Worm (Caenorhabditis elegans) whole organism, L3 larva: ENCODE data around the gene his-42.

Experiments
- R02D3.7 ChIP-seq: fragments of 150-350 bp; optimal IDR thresholded peaks from 2 replicates; lab custom pipeline; 2014; ENCODE audit warnings: missing biosample characterization, missing genetic modification characterization
- ceh-16 ChIP-seq: sonication (generic microtip); optimal IDR thresholded peaks from 2 replicates; lab custom pipeline; 2017; ENCODE audit warnings: missing biosample characterization, missing genetic modification characterization
- ceh-9 ChIP-seq: sonication (generic microtip); optimal IDR thresholded peaks from 2 replicates; lab custom pipeline; 2018; ENCODE audit warnings: missing biosample characterization, missing genetic modification characterization
- pha-4 ChIP-seq: fragments of 150-350 bp; optimal IDR thresholded peaks from 2 replicates; lab custom pipeline; 2014; ENCODE audit warnings: missing biosample characterization, missing genetic modification reagents, missing genetic modification characterization
- skn-1 ChIP-seq: fragments of 150-350 bp; optimal IDR thresholded peaks from 2 replicates; lab custom pipeline; 2014; ENCODE audit warnings: missing biosample characterization, missing genetic modification characterization
- unc-39 ChIP-seq: sonication (generic microtip); optimal IDR thresholded peaks from 4 replicates; lab custom pipeline; 2017; ENCODE audit warnings: missing biosample characterization, missing genetic modification characterization
- unc-62 ChIP-seq: fragments of 150-350 bp; sonication (generic microtip); optimal IDR thresholded peaks from 4 replicates; lab custom pipeline; 2014; ENCODE audit warnings: missing biosample characterization, missing genetic modification reagents, missing genetic modification characterization

ce11 chrII:13852004-13852403 lies 23.5 kb upstream of the his-42 start, which contains the start of gene F08G2.8:
- TF ChIP-seq unc-39 (tag; lab: Kevin White, UChicago) (no peak), unc-62 (GFP tag; lab: Kevin White, UChicago) (no peak), pha-4 (no peak), ceh-16 (tag; lab: Kevin White, UChicago) (no peak), R02D3.7 (tag; lab: Kevin White, UChicago) (no peak), ceh-9 (no peak), skn-1 (tag; lab: Kevin White, UChicago) (no peak)
